Fruit fly (Drosophila melanogaster) whole organism, adult: Measurements from ENCODE around the gene BtbVII.

ENCODE experiments used
- CG33017 ChIP-seq: fragments of 200-800 bp; sonication (Bioruptor generic); optimal IDR thresholded peaks from 2 replicates; lab custom pipeline; 2018; ENCODE audit warnings: missing biosample characterization, mild to moderate bottlenecking, missing genetic modification characterization, moderate library complexity
- Clk ChIP-seq: fragments of 200-800 bp; sonication (Bioruptor generic); optimal IDR thresholded peaks from 2 replicates; lab custom pipeline; 2017; ENCODE audit warnings: missing biosample characterization, missing genetic modification characterization
- Crg-1 ChIP-seq: fragments of 200-800 bp; sonication (Bioruptor generic); optimal IDR thresholded peaks from 2 replicates; lab custom pipeline; 2016; ENCODE audit warnings: missing biosample characterization, missing genetic modification characterization
- Hr96 ChIP-seq: fragments of 200-800 bp; sonication (Bioruptor generic); optimal IDR thresholded peaks from 2 replicates; lab custom pipeline; 2016; ENCODE audit warnings: missing biosample characterization, missing genetic modification characterization
- bab1 ChIP-seq: fragments of 200-800 bp; sonication (Bioruptor generic); optimal IDR thresholded peaks from 3 replicates; lab custom pipeline; 2019; ENCODE audit warnings: missing biosample characterization, mild to moderate bottlenecking, missing genetic modification characterization, moderate library complexity
- kay ChIP-seq: fragments of 200-800 bp; sonication (Bioruptor generic); peaks from one replicate; lab custom pipeline; 2016; ENCODE audit warnings: missing biosample characterization, missing genetic modification characterization, borderline replicate concordance

DNA sequence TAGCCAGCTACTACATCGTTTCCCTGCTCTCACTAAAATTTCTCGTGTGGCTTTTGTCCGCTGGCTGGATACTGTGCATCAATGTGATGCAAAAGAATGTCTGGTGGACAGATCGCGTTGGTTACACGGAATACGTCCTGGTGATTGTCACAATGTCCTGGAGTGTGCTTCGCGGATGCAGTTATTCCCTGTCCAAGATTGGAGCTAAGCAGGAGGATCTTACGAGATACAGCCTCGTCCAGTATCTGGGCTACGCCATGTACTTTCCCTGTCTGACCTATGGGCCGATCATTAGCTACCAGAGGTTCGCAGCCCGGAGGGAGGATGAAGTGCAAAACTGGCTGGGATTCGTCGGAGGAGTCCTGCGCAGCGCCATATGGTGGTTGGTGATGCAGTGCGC, 14.1 kb downstream of the BtbVII start:
- TF ChIP-seq CG33017 (tag; lab: Kevin White, UChicago) (no peak), Hr96 (GFP tag; lab: Kevin White, UChicago) (no peak), bab1 (GFP tag; lab: Kevin White, UChicago) (no peak), Crg-1 (GFP tag; lab: Kevin White, UChicago) (no peak), Clk (GFP tag; lab: Kevin White, UChicago) (no peak), kay (GFP tag; lab: Kevin White, UChicago) (no peak)
